Worm (Caenorhabditis elegans): ENCODE data around the gene K09E2.3.

ce11 chrX:8672760-8673159, at the start of gene K09E2.3, which contains the start of gene K09E2.2:
- TF ChIP-seq flt-1 (GFP tag; IDR thresholded peaks at IDR 0.05) (no peak), hmg-4 (GFP tag; optimal IDR thresholded peaks at IDR 0.05) (no peak), hnd-1 (tag; optimal IDR thresholded peaks at IDR 0.05) (no peak), F13C5.2 (tag; optimal IDR thresholded peaks at IDR 0.05) (no peak), ama-1 (optimal IDR thresholded peaks at IDR 0.05) (no peak), ets-7 (tag; optimal IDR thresholded peaks at IDR 0.05) (no peak), tbx-11 (GFP tag; IDR thresholded peaks at IDR 0.05) (no peak), aly-1 (tag; optimal IDR thresholded peaks at IDR 0.05) (no peak), sea-1 (GFP tag; conservative IDR thresholded peaks at IDR 0.05) (no peak), tra-4 (tag; optimal IDR thresholded peaks at IDR 0.05) (no peak), scrt-1 (GFP tag; IDR thresholded peaks at IDR 0.05) (no peak), ceh-13 (GFP tag; optimal IDR thresholded peaks at IDR 0.05) (no peak)
